Fruit fly (Drosophila melanogaster) whole organism, embryonic: Measurements from ENCODE around the gene Nthl1.
A peak's percentile ranks its signal among the peaks of the same experiment; 100 is the strongest.

Experiments
- Atf6 ChIP-seq: fragments of 200-800 bp; sonication (Bioruptor generic); IDR thresholded peaks from 2 replicates; pipeline ENCODE4 v1.3.6; 2022; ENCODE audit warnings: missing biosample characterization, missing genetic modification characterization
- B-H1 ChIP-seq: fragments of 200-800 bp; sonication (Bioruptor generic); IDR thresholded peaks from 3 replicates; pipeline ENCODE4 v1.3.6; 2022; ENCODE audit warnings: missing biosample characterization, missing genetic modification characterization
- BEAF-32 ChIP-seq: fragments of 200-800 bp; sonication (Bioruptor generic); optimal IDR thresholded peaks from 3 replicates; lab custom pipeline; 2017; ENCODE audit warnings: missing biosample characterization, missing genetic modification characterization, mild to moderate bottlenecking, moderate library complexity, missing genetic modification reagents
- Bdp1 ChIP-seq: fragments of 200-800 bp; sonication (Bioruptor generic); optimal IDR thresholded peaks from 3 replicates; lab custom pipeline; 2016; ENCODE audit warnings: missing biosample characterization, missing genetic modification characterization
- BtbVII ChIP-seq: fragments of 200-800 bp; sonication (Bioruptor generic); optimal IDR thresholded peaks from 3 replicates; lab custom pipeline; 2017; ENCODE audit warnings: missing biosample characterization, mild to moderate bottlenecking, missing genetic modification characterization
- CG1024 ChIP-seq: fragments of 200-800 bp; sonication (Bioruptor generic); IDR thresholded peaks from 2 replicates; pipeline ENCODE4 v1.3.6; 2022; ENCODE audit warnings: missing biosample characterization, missing genetic modification characterization
- CG10321 ChIP-seq: fragments of 200-800 bp; sonication (Bioruptor generic); IDR thresholded peaks from 2 replicates; pipeline ENCODE4 v1.3.6; 2022; ENCODE audit warnings: missing biosample characterization, missing genetic modification characterization
- CG11696 ChIP-seq: fragments of 200-800 bp; sonication (Bioruptor generic); IDR thresholded peaks from 2 replicates; pipeline ENCODE4 v1.3.6; 2022; ENCODE audit warnings: missing biosample characterization, missing genetic modification characterization
- CG12391 ChIP-seq: fragments of 200-800 bp; sonication (Bioruptor generic); optimal IDR thresholded peaks from 3 replicates; lab custom pipeline; 2018; ENCODE audit warnings: missing biosample characterization, mild to moderate bottlenecking, missing genetic modification characterization, moderate library complexity
- CG14860 ChIP-seq: fragments of 200-800 bp; sonication (Bioruptor generic); IDR thresholded peaks from 3 replicates; pipeline ENCODE4 v1.3.6; 2022; ENCODE audit warnings: missing biosample characterization, missing genetic modification characterization; ENCODE audit not compliant: partially characterized antibody
- CG1529 ChIP-seq: fragments of 200-800 bp; sonication (Bioruptor generic); optimal IDR thresholded peaks from 3 replicates; lab custom pipeline; 2018; ENCODE audit warnings: missing biosample characterization, missing genetic modification characterization
- CG2120 ChIP-seq: fragments of 200-800 bp; sonication (Bioruptor generic); optimal IDR thresholded peaks from 3 replicates; lab custom pipeline; 2016; ENCODE audit warnings: missing biosample characterization, missing genetic modification characterization
- CG2678 ChIP-seq: fragments of 200-800 bp; sonication (Bioruptor generic); optimal IDR thresholded peaks from 3 replicates; lab custom pipeline; 2019; ENCODE audit warnings: missing biosample characterization, mild to moderate bottlenecking, missing genetic modification characterization, moderate library complexity
- CG31365 ChIP-seq: fragments of 200-800 bp; sonication (Bioruptor generic); optimal IDR thresholded peaks from 2 replicates; lab custom pipeline; 2018; ENCODE audit warnings: missing biosample characterization, mild to moderate bottlenecking, missing genetic modification characterization
- CG31441 ChIP-seq: fragments of 200-800 bp; sonication (Bioruptor generic); IDR thresholded peaks from 2 replicates; pipeline ENCODE4 v1.3.6; 2022; ENCODE audit warnings: missing biosample characterization, missing genetic modification characterization
- CG34422 ChIP-seq: fragments of 200-800 bp; sonication (Bioruptor generic); IDR thresholded peaks from 3 replicates; pipeline ENCODE4 v1.3.6; 2022; ENCODE audit warnings: missing biosample characterization, missing genetic modification characterization
- CG3995 ChIP-seq: fragments of 200-800 bp; sonication (Bioruptor generic); optimal IDR thresholded peaks from 3 replicates; lab custom pipeline; 2016; ENCODE audit warnings: missing biosample characterization, missing genetic modification characterization
- CG5245 ChIP-seq: fragments of 200-800 bp; sonication (Bioruptor generic); optimal IDR thresholded peaks from 3 replicates; lab custom pipeline; 2016; ENCODE audit warnings: missing biosample characterization, missing genetic modification characterization
- CG5953 ChIP-seq: fragments of 200-800 bp; sonication (Bioruptor generic); IDR thresholded peaks from 2 replicates; pipeline ENCODE4 v1.3.6; 2022; ENCODE audit warnings: missing biosample characterization, missing genetic modification characterization
- CG6683 ChIP-seq: fragments of 200-800 bp; sonication (Bioruptor generic); optimal IDR thresholded peaks from 2 replicates; lab custom pipeline; 2017; ENCODE audit warnings: missing biosample characterization, mild to moderate bottlenecking, missing genetic modification characterization, missing genetic modification reagents
- CG7987 ChIP-seq: fragments of 200-800 bp; sonication (Bioruptor generic); optimal IDR thresholded peaks from 2 replicates; lab custom pipeline; 2018; ENCODE audit warnings: missing biosample characterization, mild to moderate bottlenecking, missing genetic modification characterization, moderate library complexity
- CG8924 ChIP-seq: fragments of 200-800 bp; optimal IDR thresholded peaks from 3 replicates; lab custom pipeline; 2019; ENCODE audit warnings: missing biosample characterization, mild to moderate bottlenecking, missing genetic modification characterization, moderate library complexity
- CG9797 ChIP-seq: fragments of 200-800 bp; sonication (Bioruptor generic); optimal IDR thresholded peaks from 3 replicates; lab custom pipeline; 2018; ENCODE audit warnings: missing biosample characterization, mild to moderate bottlenecking, missing genetic modification characterization
- CkIIα-i1 ChIP-seq: fragments of 200-800 bp; sonication (Bioruptor generic); IDR thresholded peaks from 2 replicates; pipeline ENCODE4 v1.3.6; 2022; ENCODE audit warnings: missing biosample characterization, missing genetic modification characterization
- Elba2 ChIP-seq: fragments of 200-800 bp; sonication (Bioruptor generic); optimal IDR thresholded peaks from 3 replicates; lab custom pipeline; 2016; ENCODE audit warnings: missing biosample characterization, missing genetic modification characterization
- Fer1 ChIP-seq: fragments of 200-800 bp; sonication (Bioruptor generic); optimal IDR thresholded peaks from 2 replicates; lab custom pipeline; 2017; ENCODE audit warnings: missing biosample characterization, mild to moderate bottlenecking, missing genetic modification characterization
- H15 ChIP-seq: fragments of 200-800 bp; sonication (Bioruptor generic); IDR thresholded peaks from 3 replicates; pipeline ENCODE4 v1.3.6; 2022; ENCODE audit warnings: missing biosample characterization, missing genetic modification characterization
- HHEX ChIP-seq: fragments of 200-800 bp; sonication (Bioruptor generic); optimal IDR thresholded peaks from 3 replicates; lab custom pipeline; 2017; ENCODE audit warnings: missing biosample characterization, mild to moderate bottlenecking, missing genetic modification characterization, missing genetic modification reagents
- HmgD ChIP-seq: fragments of 200-800 bp; sonication (Bioruptor generic); optimal IDR thresholded peaks from 3 replicates; lab custom pipeline; 2016; ENCODE audit warnings: missing biosample characterization, missing genetic modification characterization
- HmgZ ChIP-seq: fragments of 200-800 bp; sonication (Bioruptor generic); optimal IDR thresholded peaks from 2 replicates; lab custom pipeline; 2018; ENCODE audit warnings: missing biosample characterization, mild to moderate bottlenecking, missing genetic modification characterization
- Hmx ChIP-seq: fragments of 200-800 bp; sonication (Bioruptor generic); optimal IDR thresholded peaks from 2 replicates; lab custom pipeline; 2016; ENCODE audit warnings: missing biosample characterization, missing genetic modification characterization
- Jarid2 ChIP-seq: fragments of 200-800 bp; sonication (Bioruptor generic); optimal IDR thresholded peaks from 3 replicates; lab custom pipeline; 2017; ENCODE audit warnings: mild to moderate bottlenecking, missing biosample characterization, missing genetic modification reagents, missing genetic modification characterization
- Optix ChIP-seq: fragments of 200-800 bp; sonication (Bioruptor generic); IDR thresholded peaks from 3 replicates; pipeline ENCODE4 v1.3.6; 2022; ENCODE audit warnings: missing biosample characterization, missing genetic modification characterization
- Rfx ChIP-seq: fragments of 200-800 bp; sonication (Bioruptor generic); IDR thresholded peaks from 2 replicates; pipeline ENCODE4 v1.3.6; 2022; ENCODE audit warnings: missing biosample characterization, missing genetic modification characterization
- Six4 ChIP-seq: fragments of 200-800 bp; sonication (Bioruptor generic); optimal IDR thresholded peaks from 2 replicates; lab custom pipeline; 2016; ENCODE audit warnings: missing biosample characterization, missing genetic modification characterization
- ap ChIP-seq: fragments of 200-800 bp; sonication (Bioruptor generic); IDR thresholded peaks from 2 replicates; pipeline ENCODE4 v1.3.6; 2022; ENCODE audit warnings: missing biosample characterization, missing genetic modification characterization
- ara ChIP-seq: fragments of 200-800 bp; sonication (Bioruptor generic); IDR thresholded peaks from 2 replicates; pipeline ENCODE4 v1.3.6; 2022; ENCODE audit warnings: missing biosample characterization, missing genetic modification characterization
- chn ChIP-seq: fragments of 200-800 bp; sonication (Bioruptor generic); optimal IDR thresholded peaks from 2 replicates; lab custom pipeline; 2016; ENCODE audit warnings: missing biosample characterization, missing genetic modification characterization
- dimm ChIP-seq: fragments of 200-800 bp; sonication (Bioruptor generic); IDR thresholded peaks from 2 replicates; pipeline ENCODE4 v1.3.6; 2022; ENCODE audit warnings: missing biosample characterization, missing genetic modification characterization
- disco-r ChIP-seq: fragments of 200-800 bp; sonication (Bioruptor generic); optimal IDR thresholded peaks from 2 replicates; lab custom pipeline; 2016; ENCODE audit warnings: missing biosample characterization, missing genetic modification characterization
- gce ChIP-seq: fragments of 200-800 bp; sonication (Bioruptor generic); IDR thresholded peaks from 3 replicates; pipeline ENCODE4 v1.3.6; 2022; ENCODE audit warnings: missing biosample characterization, missing genetic modification characterization
- grau ChIP-seq: fragments of 200-800 bp; optimal IDR thresholded peaks from 3 replicates; lab custom pipeline; 2019; ENCODE audit warnings: missing biosample characterization, mild to moderate bottlenecking, missing genetic modification characterization, moderate library complexity
- lilli ChIP-seq: fragments of 200-800 bp; sonication (Bioruptor generic); optimal IDR thresholded peaks from 3 replicates; lab custom pipeline; 2016; ENCODE audit warnings: missing biosample characterization, missing genetic modification characterization
- nom ChIP-seq: fragments of 200-800 bp; sonication (Bioruptor generic); optimal IDR thresholded peaks from 2 replicates; lab custom pipeline; 2017; ENCODE audit warnings: missing biosample characterization, missing genetic modification characterization, mild to moderate bottlenecking, moderate library complexity, missing genetic modification reagents
- pnt ChIP-seq: fragments of 200-800 bp; sonication (Bioruptor generic); optimal IDR thresholded peaks from 3 replicates; lab custom pipeline; 2016; ENCODE audit warnings: missing biosample characterization, missing genetic modification characterization
- ro ChIP-seq: fragments of 200-800 bp; sonication (Bioruptor generic); IDR thresholded peaks from 2 replicates; pipeline ENCODE4 v1.3.6; 2022; ENCODE audit warnings: missing biosample characterization, missing genetic modification characterization
- sd ChIP-seq: fragments of 200-800 bp; sonication (Bioruptor generic); optimal IDR thresholded peaks from 3 replicates; lab custom pipeline; 2018; ENCODE audit warnings: missing biosample characterization, mild to moderate bottlenecking, missing genetic modification characterization, moderate library complexity
- shn ChIP-seq: fragments of 200-800 bp; sonication (Bioruptor generic); optimal IDR thresholded peaks from 3 replicates; lab custom pipeline; 2016; ENCODE audit warnings: missing biosample characterization, missing genetic modification characterization
- slou ChIP-seq: fragments of 200-800 bp; sonication (Bioruptor generic); optimal IDR thresholded peaks from 3 replicates; lab custom pipeline; 2016; ENCODE audit warnings: missing biosample characterization, missing genetic modification characterization
- tin ChIP-seq: fragments of 200-800 bp; sonication (Bioruptor generic); optimal IDR thresholded peaks from 3 replicates; lab custom pipeline; 2016; ENCODE audit warnings: missing biosample characterization, missing genetic modification characterization
- tio ChIP-seq: fragments of 200-800 bp; sonication (Bioruptor generic); optimal IDR thresholded peaks from 2 replicates; lab custom pipeline; 2017; ENCODE audit warnings: missing biosample characterization, missing genetic modification characterization, inconsistent platforms

Nthl1 gene

dm6 chr2L:20974037-20974646, 46.5 kb upstream of the Nthl1 start (continued):
- TF ChIP-seq CG8924 (tag; lab: Kevin White, UChicago): peak; percentile 48
- peak; percentile 60; the same call in 1 of the 3 replicates for TF ChIP-seq Optix (GFP tag; lab: Robert Waterston, UW)
- TF ChIP-seq lilli: peak; percentile 30
- TF ChIP-seq tio (GFP tag; lab: Kevin White, UChicago): no peak
- peak; percentile 62; the same call in 1 of the 2 replicates for TF ChIP-seq ara (GFP tag; lab: Robert Waterston, UW)
- TF ChIP-seq chn (GFP tag; lab: Kevin White, UChicago): peak; percentile 59
- no peak for TF ChIP-seq CG10321
- 0 out of 3 replicates have a peak, but pooled peaks have one; percentile 15 for TF ChIP-seq CG34422
- peak; percentile 52 for TF ChIP-seq grau (tag; lab: Kevin White, UChicago)
- no peak for TF ChIP-seq HmgZ (tag; lab: Kevin White, UChicago)
- TF ChIP-seq CG9797: no peak
- TF ChIP-seq CG7987: no peak
- peak; percentile 65 for TF ChIP-seq CG2678 (tag; lab: Kevin White, UChicago)
- TF ChIP-seq CkIIα-i1: no peak
- no peak for TF ChIP-seq B-H1
- no peak for TF ChIP-seq Fer1
- TF ChIP-seq CG31441: peak; percentile 80
- no peak for TF ChIP-seq CG3995 (GFP tag; lab: Kevin White, UChicago)
- no peak for TF ChIP-seq shn (GFP tag; lab: Kevin White, UChicago)
- TF ChIP-seq HHEX: peak; percentile 26
- TF ChIP-seq ap: no peak
- peak; percentile 55 for TF ChIP-seq tin (GFP tag; lab: Kevin White, UChicago)
- peak; percentile 56 for TF ChIP-seq CG12391 (tag; lab: Kevin White, UChicago)
- TF ChIP-seq Rfx (GFP tag; lab: Robert Waterston, UW): no peak
- no peak for TF ChIP-seq CG11696 (GFP tag; lab: Robert Waterston, UW)
- TF ChIP-seq Bdp1 (GFP tag; lab: Kevin White, UChicago): no peak
- peak; percentile 22 for TF ChIP-seq Jarid2 (GFP tag; lab: Kevin White, UChicago)
- 0 out of 3 replicates have a peak, but pooled peaks have one; percentile 22 for TF ChIP-seq H15
- no peak for TF ChIP-seq Atf6 (GFP tag; lab: Robert Waterston, UW)
- no peak for TF ChIP-seq Elba2 (GFP tag; lab: Kevin White, UChicago)
- TF ChIP-seq CG1529 (GFP tag; lab: Kevin White, UChicago): peak; percentile 66
- TF ChIP-seq HmgD: no peak
- no peak for TF ChIP-seq CG14860 (GFP tag; lab: Robert Waterston, UW)
- no peak for TF ChIP-seq CG6683 (GFP tag; lab: Kevin White, UChicago)
- TF ChIP-seq sd (tag; lab: Kevin White, UChicago): no peak
- no peak for TF ChIP-seq gce
- no peak for TF ChIP-seq CG31365 (tag; lab: Kevin White, UChicago)
- TF ChIP-seq BEAF-32 (GFP tag; lab: Kevin White, UChicago): no peak
- no peak for TF ChIP-seq CG2120 (GFP tag; lab: Kevin White, UChicago)
- TF ChIP-seq nom (GFP tag; lab: Kevin White, UChicago): no peak
- TF ChIP-seq BtbVII (GFP tag; lab: Kevin White, UChicago): no peak
- TF ChIP-seq pnt (GFP tag; lab: Kevin White, UChicago): peak; percentile 46
- TF ChIP-seq Six4: peak; percentile 34
- no peak for TF ChIP-seq Hmx (GFP tag; lab: Kevin White, UChicago)
- peak; percentile 28 for TF ChIP-seq CG5245 (GFP tag; lab: Kevin White, UChicago)
- no peak for TF ChIP-seq CG5953 (GFP tag; lab: Robert Waterston, UW)
- no peak for TF ChIP-seq disco-r (GFP tag; lab: Kevin White, UChicago)
- peak; percentile 3 for TF ChIP-seq slou (GFP tag; lab: Kevin White, UChicago)
- TF ChIP-seq CG1024 (GFP tag; lab: Robert Waterston, UW): 0 out of 2 replicates have a peak, but pooled peaks have one; percentile 33
- 0 out of 2 replicates have a peak, but pooled peaks have one; percentile 24 for TF ChIP-seq dimm
- no peak for TF ChIP-seq ro (GFP tag; lab: Robert Waterston, UW)
